Fruit fly (Drosophila melanogaster) whole organism, embryonic: Measurements from ENCODE around the gene klu.

ENCODE experiments used
- C15 ChIP-seq: fragments of 200-800 bp; sonication (Bioruptor generic); IDR thresholded peaks from 3 replicates; pipeline ENCODE4 v1.3.6; 2022; ENCODE audit warnings: missing biosample characterization, missing genetic modification characterization
- CG10274 ChIP-seq: fragments of 200-800 bp; sonication (Bioruptor generic); optimal IDR thresholded peaks from 3 replicates; lab custom pipeline; 2017; ENCODE audit warnings: missing biosample characterization, mild to moderate bottlenecking, missing genetic modification characterization
- CG11695 ChIP-seq: fragments of 200-800 bp; sonication (Bioruptor generic); IDR thresholded peaks from 3 replicates; pipeline ENCODE4 v1.3.6; 2022; ENCODE audit warnings: missing biosample characterization, missing genetic modification characterization
- CG12219 ChIP-seq: fragments of 200-800 bp; sonication (Bioruptor generic); optimal IDR thresholded peaks from 3 replicates; lab custom pipeline; 2018; ENCODE audit warnings: missing biosample characterization, mild to moderate bottlenecking, missing genetic modification characterization
- CG12299 ChIP-seq: fragments of 200-800 bp; sonication (Bioruptor generic); optimal IDR thresholded peaks from 2 replicates; lab custom pipeline; 2018; ENCODE audit warnings: missing biosample characterization, mild to moderate bottlenecking, missing genetic modification characterization
- CG17328 ChIP-seq: fragments of 200-800 bp; sonication (Bioruptor generic); IDR thresholded peaks from 2 replicates; pipeline ENCODE4 v1.3.6; 2022; ENCODE audit warnings: missing biosample characterization, missing genetic modification characterization
- CG17568 ChIP-seq: fragments of 200-800 bp; sonication (Bioruptor generic); optimal IDR thresholded peaks from 2 replicates; lab custom pipeline; 2018; ENCODE audit warnings: missing biosample characterization, mild to moderate bottlenecking, missing genetic modification characterization, moderate library complexity
- CG1792 ChIP-seq: fragments of 200-800 bp; sonication (Bioruptor generic); optimal IDR thresholded peaks from 2 replicates; lab custom pipeline; 2016; ENCODE audit warnings: missing biosample characterization, missing genetic modification characterization
- CG18764 ChIP-seq: fragments of 200-800 bp; sonication (Bioruptor generic); optimal IDR thresholded peaks from 3 replicates; lab custom pipeline; 2016; ENCODE audit warnings: missing biosample characterization, missing genetic modification characterization
- CG2199 ChIP-seq: fragments of 200-800 bp; sonication (Bioruptor generic); IDR thresholded peaks from 3 replicates; pipeline ENCODE4 v1.3.6; 2022; ENCODE audit warnings: missing biosample characterization, missing genetic modification characterization
- CG30020 ChIP-seq: fragments of 200-800 bp; optimal IDR thresholded peaks from 2 replicates; lab custom pipeline; 2019; ENCODE audit warnings: missing biosample characterization, mild to moderate bottlenecking, missing genetic modification characterization, moderate library complexity
- CG34224 ChIP-seq: fragments of 200-800 bp; sonication (Bioruptor generic); IDR thresholded peaks from 3 replicates; pipeline ENCODE4 v1.3.6; 2022; ENCODE audit warnings: missing biosample characterization, missing genetic modification characterization; ENCODE audit not compliant: partially characterized antibody
- CG4617 ChIP-seq: fragments of 200-800 bp; sonication (Bioruptor generic); optimal IDR thresholded peaks from 3 replicates; lab custom pipeline; 2016; ENCODE audit warnings: missing biosample characterization, missing genetic modification characterization, borderline replicate concordance
- CG5953 ChIP-seq: fragments of 200-800 bp; sonication (Bioruptor generic); IDR thresholded peaks from 2 replicates; pipeline ENCODE4 v1.3.6; 2022; ENCODE audit warnings: missing biosample characterization, missing genetic modification characterization
- CG7556 ChIP-seq: fragments of 200-800 bp; sonication (Bioruptor generic); optimal IDR thresholded peaks from 2 replicates; lab custom pipeline; 2017; ENCODE audit warnings: missing biosample characterization, mild to moderate bottlenecking, missing genetic modification characterization
- CG9437 ChIP-seq: fragments of 200-800 bp; sonication (Bioruptor generic); optimal IDR thresholded peaks from 2 replicates; lab custom pipeline; 2018; ENCODE audit warnings: missing biosample characterization, mild to moderate bottlenecking, missing genetic modification characterization
- CG9817 ChIP-seq: fragments of 200-800 bp; sonication (Bioruptor generic); optimal IDR thresholded peaks from 2 replicates; lab custom pipeline; 2018; ENCODE audit warnings: missing biosample characterization, mild to moderate bottlenecking, missing genetic modification characterization, moderate library complexity
- CTCF ChIP-seq: fragments of 200-800 bp; sonication (Bioruptor generic); optimal IDR thresholded peaks from 2 replicates; lab custom pipeline; 2017; ENCODE audit warnings: missing biosample characterization, mild to moderate bottlenecking, missing genetic modification characterization, moderate library complexity
- Dad ChIP-seq: fragments of 200-800 bp; sonication (Bioruptor generic); optimal IDR thresholded peaks from 3 replicates; lab custom pipeline; 2016; ENCODE audit warnings: missing biosample characterization, missing genetic modification characterization
- Dbx ChIP-seq: fragments of 200-800 bp; sonication (Bioruptor generic); IDR thresholded peaks from 3 replicates; pipeline ENCODE4 v1.3.6; 2022; ENCODE audit warnings: missing biosample characterization, missing genetic modification characterization
- ERR ChIP-seq: fragments of 200-800 bp; sonication (Bioruptor generic); optimal IDR thresholded peaks from 2 replicates; lab custom pipeline; 2016; ENCODE audit warnings: missing biosample characterization, missing genetic modification characterization
- Ets65A ChIP-seq: fragments of 200-800 bp; sonication (Bioruptor generic); peaks from one replicate; lab custom pipeline; 2016; ENCODE audit warnings: missing biosample characterization, missing genetic modification characterization
- GATAe ChIP-seq: fragments of 200-800 bp; sonication (Bioruptor generic); conservative IDR thresholded peaks from 2 replicates; pipeline ENCODE4 v1.3.6; 2022; ENCODE audit warnings: missing biosample characterization, missing genetic modification characterization
- Gug ChIP-seq: fragments of 200-800 bp; sonication (Bioruptor generic); IDR thresholded peaks from 4 replicates; pipeline ENCODE4 v1.3.6; 2022; ENCODE audit warnings: missing biosample characterization, missing genetic modification characterization
- HHEX ChIP-seq: fragments of 200-800 bp; sonication (Bioruptor generic); optimal IDR thresholded peaks from 3 replicates; lab custom pipeline; 2017; ENCODE audit warnings: missing biosample characterization, mild to moderate bottlenecking, missing genetic modification characterization, missing genetic modification reagents
- HLHmδ ChIP-seq: fragments of 200-800 bp; sonication (Bioruptor generic); optimal IDR thresholded peaks from 2 replicates; lab custom pipeline; 2018; ENCODE audit warnings: missing biosample characterization, mild to moderate bottlenecking, missing genetic modification characterization, moderate library complexity
- Lim3 ChIP-seq: fragments of 200-800 bp; sonication (Bioruptor generic); IDR thresholded peaks from 2 replicates; pipeline ENCODE4 v1.3.6; 2022; ENCODE audit warnings: missing biosample characterization, missing genetic modification characterization
- MBD-R2 ChIP-seq: fragments of 200-800 bp; sonication (Bioruptor generic); IDR thresholded peaks from 2 replicates; pipeline ENCODE4 v1.3.6; 2022; ENCODE audit warnings: missing biosample characterization, missing genetic modification characterization
- Mad ChIP-seq: fragments of 200-800 bp; sonication (Bioruptor generic); optimal IDR thresholded peaks from 2 replicates; lab custom pipeline; 2016; ENCODE audit warnings: missing biosample characterization, missing genetic modification characterization
- NC2β ChIP-seq: fragments of 200-800 bp; sonication (Bioruptor generic); optimal IDR thresholded peaks from 2 replicates; lab custom pipeline; 2016; ENCODE audit warnings: missing biosample characterization, missing genetic modification characterization
- Nf-YB ChIP-seq: fragments of 200-800 bp; sonication (Bioruptor generic); optimal IDR thresholded peaks from 3 replicates; lab custom pipeline; 2019; ENCODE audit warnings: missing biosample characterization, mild to moderate bottlenecking, missing genetic modification characterization, moderate library complexity
- NfI ChIP-seq: fragments of 200-800 bp; sonication (Bioruptor generic); optimal IDR thresholded peaks from 3 replicates; lab custom pipeline; 2018; ENCODE audit warnings: missing biosample characterization, mild to moderate bottlenecking, missing genetic modification characterization, moderate library complexity
- Xrp1 ChIP-seq: fragments of 200-800 bp; sonication (Bioruptor generic); IDR thresholded peaks from 2 replicates; pipeline ENCODE4 v1.3.6; 2022; ENCODE audit warnings: missing biosample characterization, missing genetic modification characterization
- chif ChIP-seq, 2 experiments: fragments of 200-800 bp; sonication (Bioruptor generic); optimal IDR thresholded peaks; 3 replicates each; lab custom pipeline; 2016; ENCODE audit warnings: missing biosample characterization in 2 of 2, missing genetic modification characterization in 2 of 2
- cwo ChIP-seq: fragments of 200-800 bp; sonication (Bioruptor generic); optimal IDR thresholded peaks from 3 replicates; lab custom pipeline; 2017; ENCODE audit warnings: missing biosample characterization, missing genetic modification characterization, mild to moderate bottlenecking, moderate library complexity, missing genetic modification reagents
- danr ChIP-seq: fragments of 200-800 bp; sonication (Bioruptor generic); IDR thresholded peaks from 2 replicates; pipeline ENCODE4 v1.3.6; 2022; ENCODE audit warnings: missing biosample characterization, missing genetic modification characterization
- exex ChIP-seq: fragments of 200-800 bp; sonication (Bioruptor generic); optimal IDR thresholded peaks from 4 replicates; lab custom pipeline; 2018; ENCODE audit warnings: missing biosample characterization, mild to moderate bottlenecking, missing genetic modification characterization, moderate library complexity
- fd102C ChIP-seq: fragments of 200-800 bp; sonication (Bioruptor generic); optimal IDR thresholded peaks from 2 replicates; lab custom pipeline; 2018; ENCODE audit warnings: missing biosample characterization, mild to moderate bottlenecking, missing genetic modification characterization, moderate library complexity
- fu2 ChIP-seq: fragments of 200-800 bp; sonication (Bioruptor generic); optimal IDR thresholded peaks from 2 replicates; lab custom pipeline; 2016; ENCODE audit warnings: missing biosample characterization, missing genetic modification characterization
- gcm2 ChIP-seq: fragments of 200-800 bp; sonication (Bioruptor generic); optimal IDR thresholded peaks from 2 replicates; lab custom pipeline; 2016; ENCODE audit warnings: missing biosample characterization, missing genetic modification characterization
- kay ChIP-seq: fragments of 200-800 bp; sonication (Bioruptor generic); optimal IDR thresholded peaks from 2 replicates; lab custom pipeline; 2016; ENCODE audit warnings: missing biosample characterization, missing genetic modification characterization
- nau ChIP-seq: fragments of 200-800 bp; sonication (Bioruptor generic); optimal IDR thresholded peaks from 3 replicates; lab custom pipeline; 2017; ENCODE audit warnings: missing biosample characterization, mild to moderate bottlenecking, missing genetic modification characterization, missing genetic modification reagents
- nmo ChIP-seq: fragments of 200-800 bp; sonication (Bioruptor generic); optimal IDR thresholded peaks from 2 replicates; lab custom pipeline; 2018; ENCODE audit warnings: missing biosample characterization, mild to moderate bottlenecking, missing genetic modification characterization, moderate library complexity
- nom ChIP-seq: fragments of 200-800 bp; sonication (Bioruptor generic); optimal IDR thresholded peaks from 2 replicates; lab custom pipeline; 2017; ENCODE audit warnings: missing biosample characterization, missing genetic modification characterization, mild to moderate bottlenecking, moderate library complexity, missing genetic modification reagents
- odd ChIP-seq: fragments of 200-800 bp; sonication (Bioruptor generic); optimal IDR thresholded peaks from 2 replicates; lab custom pipeline; 2017; ENCODE audit warnings: missing biosample characterization, mild to moderate bottlenecking, missing genetic modification characterization
- prd ChIP-seq, 3 experiments: fragments of >200 bp in 2 of 3; fragments of 200-800 bp in 1 of 3; sonication (Bioruptor generic) in 1 of 3; optimal IDR thresholded peaks in 2 of 3; IDR thresholded peaks in 1 of 3; 2 replicates in 2 of 3; 3 replicates in 1 of 3; pipeline versions ENCODE4 v1.3.6 to Lab custom; 2017 to 2022; ENCODE audit warnings: missing biosample characterization in 1 of 3, missing genetic modification characterization in 1 of 3
- pum ChIP-seq: fragments of 200-800 bp; sonication (Bioruptor generic); optimal IDR thresholded peaks from 2 replicates; lab custom pipeline; 2016; ENCODE audit warnings: missing biosample characterization, missing genetic modification characterization
- sc ChIP-seq, 3 experiments: fragments of >200 bp in 2 of 3; fragments of 200-800 bp in 1 of 3; sonication (Bioruptor generic) in 1 of 3; optimal IDR thresholded peaks; 2 replicates in 2 of 3; 3 replicates in 1 of 3; lab custom pipeline; 2017; ENCODE audit warnings: mild to moderate bottlenecking in 1 of 3, missing biosample characterization in 1 of 3, missing genetic modification characterization in 1 of 3, missing genetic modification reagents in 1 of 3
- sisA ChIP-seq: fragments of 200-800 bp; sonication (Bioruptor generic); IDR thresholded peaks from 2 replicates; pipeline ENCODE4 v1.3.6; 2022; ENCODE audit warnings: missing biosample characterization, missing genetic modification characterization
- twi ChIP-seq: fragments of 200-800 bp; optimal IDR thresholded peaks from 2 replicates; lab custom pipeline; 2019; ENCODE audit warnings: missing biosample characterization, mild to moderate bottlenecking, missing genetic modification characterization, moderate library complexity
- yki ChIP-seq: fragments of >200 bp; optimal IDR thresholded peaks from 3 replicates; lab custom pipeline; 2018

Gene klu

dm6 chr3L:11047877-11048276 lies 38.9 kb upstream of the klu start (continued):
- TF ChIP-seq fu2 (peak; percentile 45), nmo (peak; percentile 68), Xrp1 (GFP tag; lab: Robert Waterston, UW) (peak; percentile 73), NC2β (GFP tag; lab: Kevin White, UChicago) (peak; percentile 85), sc (optimal IDR thresholded peaks at IDR 0.05; lab: Kevin White, UChicago) (no peak), sc (GFP tag; optimal IDR thresholded peaks at IDR 0.05; lab: Kevin White, UChicago) (peak; percentile 63), cwo (GFP tag; lab: Kevin White, UChicago) (no peak), chif (GFP tag; optimal IDR thresholded peaks at IDR 0.05; lab: Kevin White, UChicago) (peak; percentile 60 to 90), Mad (GFP tag; lab: Kevin White, UChicago) (peak; percentile 79), nom (no peak), GATAe (GFP tag; lab: Robert Waterston, UW) (no peak), CG11695 (GFP tag; lab: Robert Waterston, UW) (no peak), CG2199 (peak; percentile 94), odd (peak; percentile 52), CG17328 (GFP tag; lab: Robert Waterston, UW) (peak; percentile 75), CG18764 (GFP tag; lab: Kevin White, UChicago) (peak; percentile 59), CTCF (peak; percentile 99), gcm2 (GFP tag; lab: Kevin White, UChicago) (no peak), Gug (GFP tag; lab: Robert Waterston, UW) (peak; percentile 66; the same call in 3 of the 4 replicates), ERR (peak; percentile 22), CG34224 (GFP tag; lab: Robert Waterston, UW) (no peak), MBD-R2 (GFP tag; lab: Robert Waterston, UW) (peak; percentile 30; the same call in 1 of the 2 replicates), exex (tag; lab: Kevin White, UChicago) (no peak), kay (GFP tag; lab: Kevin White, UChicago) (peak; percentile 49), prd (optimal IDR thresholded peaks at IDR 0.05; lab: Kevin White, UChicago) (no peak), prd (GFP tag; IDR thresholded peaks at IDR 0.05; lab: Robert Waterston, UW) (peak; percentile 84), Dad (GFP tag; lab: Kevin White, UChicago) (peak; percentile 65), HHEX (GFP tag; lab: Kevin White, UChicago) (peak; percentile 62), Nf-YB (GFP tag; lab: Kevin White, UChicago) (no peak), pum (peak; percentile 83), CG10274 (GFP tag; lab: Kevin White, UChicago) (peak; percentile 55), HLHmδ (GFP tag; lab: Kevin White, UChicago) (peak; percentile 71), C15 (GFP tag; lab: Robert Waterston, UW) (no peak), CG17568 (GFP tag; lab: Kevin White, UChicago) (peak; percentile 47), NfI (GFP tag; lab: Kevin White, UChicago) (peak; percentile 79), CG4617 (GFP tag; lab: Kevin White, UChicago) (peak; percentile 45), twi (peak; percentile 53), nau (GFP tag; lab: Kevin White, UChicago) (peak; percentile 64), CG9817 (tag; lab: Kevin White, UChicago) (peak; percentile 65), Lim3 (GFP tag; lab: Robert Waterston, UW) (no peak), Ets65A (peak; percentile 96), Dbx (GFP tag; lab: Robert Waterston, UW) (peak; percentile 81), CG5953 (GFP tag; lab: Robert Waterston, UW) (peak; percentile 79), sisA (GFP tag; lab: Robert Waterston, UW) (peak; percentile 73), CG12219 (GFP tag; lab: Kevin White, UChicago) (peak; percentile 62), danr (GFP tag; lab: Robert Waterston, UW) (no peak), CG1792 (GFP tag; lab: Kevin White, UChicago) (no peak), CG9437 (GFP tag; lab: Kevin White, UChicago) (no peak), yki (lab: Kevin White, UChicago) (no peak), CG30020 (tag; lab: Kevin White, UChicago) (no peak), CG7556 (no peak), fd102C (GFP tag; lab: Kevin White, UChicago) (peak; percentile 56), CG12299 (tag; lab: Kevin White, UChicago) (no peak)
